Worm (Caenorhabditis elegans) whole organism, L4 larva: ENCODE results near the gene T12B3.2.

Source experiments
- T20F7.1 ChIP-seq: fragments of 200-800 bp; sonication (Bioruptor generic); optimal IDR thresholded peaks from 2 replicates; lab custom pipeline; 2018; ENCODE audit warnings: mild to moderate bottlenecking, missing genetic modification characterization, missing compliant biosample characterization
- ZK337.2 ChIP-seq: fragments of 200-800 bp; sonication (Bioruptor generic); IDR thresholded peaks from 2 replicates; pipeline ENCODE4 v1.3.6; 2022; ENCODE audit warnings: missing genetic modification reagents, missing genetic modification characterization, missing compliant biosample characterization
- ces-1 ChIP-seq: fragments of 150-350 bp; sonication (generic microtip); optimal IDR thresholded peaks from 4 replicates; lab custom pipeline; 2014; ENCODE audit warnings: missing biosample characterization, missing genetic modification reagents, missing genetic modification characterization
- pha-4 ChIP-seq, 2 experiments: fragments of 150-350 bp in 1 of 2; fragments of 200-800 bp in 1 of 2; sonication (Bioruptor generic) in 1 of 2; IDR thresholded peaks in 1 of 2; optimal IDR thresholded peaks in 1 of 2; 2 replicates each; pipeline versions ENCODE4 v1.3.6 to Lab custom; 2014 to 2022; ENCODE audit warnings: missing genetic modification characterization in 2 of 2, missing genetic modification reagents in 2 of 2, missing biosample characterization in 1 of 2, missing compliant biosample characterization in 1 of 2

DNA sequence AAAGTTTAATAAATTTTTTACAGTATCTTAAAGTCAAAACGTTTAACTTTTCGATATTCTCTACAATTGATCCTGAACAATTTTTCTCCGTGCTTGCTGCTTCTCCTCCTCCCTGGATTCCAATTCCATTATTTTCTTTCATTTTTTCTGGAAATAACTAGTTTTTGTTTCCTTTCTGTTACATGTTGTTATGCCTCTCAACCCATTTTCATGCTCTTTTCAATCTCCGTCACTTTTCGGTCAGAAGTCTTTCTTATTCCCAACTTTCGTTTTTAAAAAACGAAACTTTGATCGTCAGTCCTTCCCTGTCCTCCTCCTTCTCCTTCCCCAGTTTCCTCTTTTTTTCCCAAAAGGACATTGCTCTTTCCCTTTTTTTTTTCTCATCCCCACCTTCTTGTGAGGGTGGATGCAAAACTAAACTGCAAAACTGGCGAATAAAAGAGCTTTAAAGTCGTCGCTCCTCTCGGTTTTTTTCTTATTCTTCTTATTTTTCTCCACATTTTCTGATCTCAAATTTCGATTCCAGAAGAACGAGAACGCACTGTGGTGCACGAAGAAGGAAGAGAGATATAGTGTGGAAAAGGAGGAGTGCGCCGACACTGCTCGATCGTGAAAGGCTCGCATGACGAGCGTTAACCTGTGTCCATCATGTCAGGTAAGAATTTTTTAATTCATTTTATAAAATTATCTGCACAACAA lies 28.5 kb downstream of the T12B3.2 start, which contains the start of the genes C48A7.16 and egl-19:
- no peak for TF ChIP-seq pha-4 (GFP tag; IDR thresholded peaks at IDR 0.05; lab: Robert Waterston, UW)
- TF ChIP-seq pha-4 (tag; optimal IDR thresholded peaks at IDR 0.05; lab: Kevin White, UChicago): no peak
- no peak for TF ChIP-seq T20F7.1 (GFP tag; lab: Kevin White, UChicago)
- no peak for TF ChIP-seq ZK337.2 (GFP tag; lab: Robert Waterston, UW)
- TF ChIP-seq ces-1 (GFP tag; lab: Kevin White, UChicago): no peak
